ENCODE assay signal across 5 fruit fly cellular contexts in genomic region chrX:18083528-18084365, dm6.
TF ChIP-seq lines count a peak whose summit lies in the region.

No protein-coding gene starts in this region.

- no peak for TF ChIP-seq CTCF in whole organism, embryonic (GFP tag; optimal IDR thresholded peaks at IDR 0.05; lab: Kevin White, UChicago)

TF ChIP-seq in whole organism, adult, 20 proteins besides CTCF, POLR2A, EP300 and RAD21:
- TF ChIP-seq Clk (GFP tag; optimal IDR thresholded peaks at IDR 0.05; lab: Kevin White, UChicago) (no peak), pad (GFP tag; optimal IDR thresholded peaks at IDR 0.05; lab: Kevin White, UChicago) (no peak), kay (GFP tag; lab: Kevin White, UChicago; ENCODE audit: borderline replicate concordance) (no peak), tj (GFP tag; optimal IDR thresholded peaks at IDR 0.05; lab: Kevin White, UChicago) (peak; percentile 7), CG33017 (tag; optimal IDR thresholded peaks at IDR 0.05; lab: Kevin White, UChicago) (no peak), bab1 (GFP tag; optimal IDR thresholded peaks at IDR 0.05; lab: Kevin White, UChicago) (peak; percentile 11), Mnt (GFP tag; optimal IDR thresholded peaks at IDR 0.05; lab: Kevin White, UChicago) (peak; percentile 57), cic (GFP tag; optimal IDR thresholded peaks at IDR 0.05; lab: Kevin White, UChicago) (peak; percentile 1), CG7101 (tag; optimal IDR thresholded peaks at IDR 0.05; lab: Kevin White, UChicago) (peak; percentile 37), CG11617 (GFP tag; optimal IDR thresholded peaks at IDR 0.05; lab: Kevin White, UChicago) (peak; percentile 22), Hr96 (GFP tag; optimal IDR thresholded peaks at IDR 0.05; lab: Kevin White, UChicago) (no peak)

TF ChIP-seq in whole organism, embryonic, 481 proteins besides CTCF, POLR2A, EP300 and RAD21 (continues in another document):
- TF ChIP-seq sisA (GFP tag; IDR thresholded peaks at IDR 0.05; lab: Robert Waterston, UW) (no peak), PHDP (tag; optimal IDR thresholded peaks at IDR 0.05; lab: Kevin White, UChicago) (peak; percentile 29), CG12071 (GFP tag; optimal IDR thresholded peaks at IDR 0.05; lab: Kevin White, UChicago) (peak; percentile 25), grn (GFP tag; optimal IDR thresholded peaks at IDR 0.05; lab: Kevin White, UChicago) (peak; percentile 29), row (GFP tag; IDR thresholded peaks at IDR 0.05; lab: Robert Waterston, UW) (peak; percentile 39; the same call in 2 of the 3 replicates), Med (GFP tag; lab: Kevin White, UChicago) (peak; percentile 54), CG15269 (tag; optimal IDR thresholded peaks at IDR 0.05; lab: Kevin White, UChicago) (peak; percentile 44), CG18599 (GFP tag; optimal IDR thresholded peaks at IDR 0.05; lab: Kevin White, UChicago) (peak; percentile 30), Pdp1 (GFP tag; optimal IDR thresholded peaks at IDR 0.05; lab: Kevin White, UChicago) (peak in 1 of 2 experiments; percentile 21), Hmr (GFP tag; optimal IDR thresholded peaks at IDR 0.05; lab: Kevin White, UChicago) (peak; percentile 42), pfk (GFP tag; optimal IDR thresholded peaks at IDR 0.05; lab: Kevin White, UChicago) (peak; percentile 75), Deaf1 (tag; optimal IDR thresholded peaks at IDR 0.05; lab: Kevin White, UChicago) (no peak), bbx (GFP tag; IDR thresholded peaks at IDR 0.05; lab: Robert Waterston, UW; ENCODE audit: partially characterized antibody) (no peak), HLH3B (GFP tag; IDR thresholded peaks at IDR 0.05; lab: Robert Waterston, UW) (no peak), CG12769 (tag; optimal IDR thresholded peaks at IDR 0.05; lab: Kevin White, UChicago) (peak; percentile 25), ac (GFP tag; optimal IDR thresholded peaks at IDR 0.05; lab: Kevin White, UChicago) (peak; percentile 2), CG15696 (tag; optimal IDR thresholded peaks at IDR 0.05; lab: Kevin White, UChicago) (no peak), lab (GFP tag; optimal IDR thresholded peaks at IDR 0.05; lab: Kevin White, UChicago) (peak; percentile 73), HHEX (GFP tag; optimal IDR thresholded peaks at IDR 0.05; lab: Kevin White, UChicago) (peak; percentile 16), zen2 (GFP tag; IDR thresholded peaks at IDR 0.05; lab: Robert Waterston, UW; ENCODE audit: partially characterized antibody) (no peak)

TF ChIP-seq in whole organism, prepupa, 60 proteins besides CTCF, POLR2A, EP300 and RAD21:
- TF ChIP-seq CG8632 (GFP tag; optimal IDR thresholded peaks at IDR 0.05; lab: Kevin White, UChicago) (no peak), svp (GFP tag; lab: Kevin White, UChicago) (no peak), Eip93F (GFP tag; optimal IDR thresholded peaks at IDR 0.05; lab: Kevin White, UChicago) (no peak), CG34406 (GFP tag; optimal IDR thresholded peaks at IDR 0.05; lab: Kevin White, UChicago) (no peak), dsx (GFP tag; optimal IDR thresholded peaks at IDR 0.05; lab: Kevin White, UChicago; ENCODE audit: poor library complexity, severe bottlenecking) (no peak), CG11762 (GFP tag; optimal IDR thresholded peaks at IDR 0.05; lab: Kevin White, UChicago; ENCODE audit: insufficient read depth) (no peak), CG11294 (GFP tag; IDR thresholded peaks at IDR 0.05; lab: Robert Waterston, UW) (no peak), CG6792 (GFP tag; optimal IDR thresholded peaks at IDR 0.05; lab: Kevin White, UChicago) (no peak), Eip78C (GFP tag; lab: Kevin White, UChicago) (peak; percentile 37), Lpt (GFP tag; optimal IDR thresholded peaks at IDR 0.05; lab: Kevin White, UChicago) (no peak), fkh (GFP tag; optimal IDR thresholded peaks at IDR 0.05; lab: Kevin White, UChicago) (peak; percentile 84), Sox14 (GFP tag; optimal IDR thresholded peaks at IDR 0.05; lab: Kevin White, UChicago) (peak; percentile 4), Hr4 (GFP tag; optimal IDR thresholded peaks at IDR 0.05; lab: Kevin White, UChicago) (no peak)

TF ChIP-seq in whole organism, pupa, 21 proteins besides CTCF, POLR2A, EP300 and RAD21:
- TF ChIP-seq CG8159 (tag; optimal IDR thresholded peaks at IDR 0.05; lab: Kevin White, UChicago) (no peak), CG17806 (tag; optimal IDR thresholded peaks at IDR 0.05; lab: Kevin White, UChicago) (no peak), CG32121 (GFP tag; IDR thresholded peaks at IDR 0.05; lab: Robert Waterston, UW) (peak; percentile 35; the same call in 1 of the 2 replicates), Ets98B (GFP tag; IDR thresholded peaks at IDR 0.05; lab: Robert Waterston, UW) (no peak), CG13204 (GFP tag; optimal IDR thresholded peaks at IDR 0.05; lab: Kevin White, UChicago) (no peak), CG12605 (GFP tag; IDR thresholded peaks at IDR 0.05; lab: Robert Waterston, UW) (no peak), D1 (tag; optimal IDR thresholded peaks at IDR 0.05; lab: Kevin White, UChicago) (no peak), CG9948 (tag; optimal IDR thresholded peaks at IDR 0.05; lab: Kevin White, UChicago) (no peak), rn (GFP tag; IDR thresholded peaks at IDR 0.05; lab: Robert Waterston, UW) (no peak)
TF ChIP-seq in whole organism, pupa: peak in this region for 1.

TF ChIP-seq in whole organism, wandering third instar larva, 38 proteins besides CTCF, POLR2A, EP300 and RAD21:
- peak; percentile 13 for TF ChIP-seq rgr (GFP tag; optimal IDR thresholded peaks at IDR 0.05; lab: Kevin White, UChicago)
- no peak for TF ChIP-seq Hr78 (GFP tag; optimal IDR thresholded peaks at IDR 0.05; lab: Kevin White, UChicago)
- TF ChIP-seq Hr83 (GFP tag; optimal IDR thresholded peaks at IDR 0.05; lab: Kevin White, UChicago; ENCODE audit: poor library complexity, severe bottlenecking): peak; percentile 38
